Worm (Caenorhabditis elegans) whole organism, L3 larva: ENCODE results near the gene K06A4.6.

Experiments used
- ZK546.5 ChIP-seq: sonication (generic microtip); optimal IDR thresholded peaks from 2 replicates; lab custom pipeline; 2017; ENCODE audit warnings: missing biosample characterization, missing genetic modification characterization
- ceh-16 ChIP-seq: sonication (generic microtip); optimal IDR thresholded peaks from 2 replicates; lab custom pipeline; 2017; ENCODE audit warnings: missing biosample characterization, missing genetic modification characterization
- ceh-82 ChIP-seq: fragments of 150-350 bp; optimal IDR thresholded peaks from 2 replicates; lab custom pipeline; 2014; ENCODE audit warnings: missing biosample characterization, missing genetic modification characterization
- fkh-10 ChIP-seq: sonication (generic microtip); optimal IDR thresholded peaks from 2 replicates; lab custom pipeline; 2017; ENCODE audit warnings: missing biosample characterization, missing genetic modification reagents, missing genetic modification characterization
- lsy-12 ChIP-seq: sonication (generic microtip); optimal IDR thresholded peaks from 2 replicates; lab custom pipeline; 2016; ENCODE audit warnings: mild to moderate bottlenecking, missing genetic modification characterization, missing compliant biosample characterization
- mdl-1 ChIP-seq: fragments of 150-350 bp; optimal IDR thresholded peaks from 2 replicates; lab custom pipeline; 2014; ENCODE audit warnings: missing biosample characterization, missing genetic modification characterization
- nhr-237 ChIP-seq: fragments of 150-350 bp; optimal IDR thresholded peaks from 2 replicates; lab custom pipeline; 2014; ENCODE audit warnings: missing biosample characterization, missing genetic modification characterization
- nhr-25 ChIP-seq: sonication (generic microtip); optimal IDR thresholded peaks from 2 replicates; lab custom pipeline; 2017; ENCODE audit warnings: missing biosample characterization, missing genetic modification characterization
- nhr-76 ChIP-seq: fragments of 150-350 bp; sonication (generic microtip); optimal IDR thresholded peaks from 5 replicates; lab custom pipeline; 2014; ENCODE audit warnings: missing biosample characterization, missing genetic modification characterization
- pha-4 ChIP-seq: fragments of 150-350 bp; optimal IDR thresholded peaks from 2 replicates; lab custom pipeline; 2014; ENCODE audit warnings: missing biosample characterization, missing genetic modification reagents, missing genetic modification characterization
- skn-1 ChIP-seq: fragments of 150-350 bp; optimal IDR thresholded peaks from 2 replicates; lab custom pipeline; 2014; ENCODE audit warnings: missing biosample characterization, missing genetic modification characterization
- snpc-4 ChIP-seq: fragments of 150-350 bp; optimal IDR thresholded peaks from 2 replicates; lab custom pipeline; 2014; ENCODE audit warnings: missing biosample characterization, missing genetic modification characterization
- ztf-11 ChIP-seq: fragments of 150-350 bp; optimal IDR thresholded peaks from 2 replicates; lab custom pipeline; 2014; ENCODE audit warnings: missing biosample characterization, missing genetic modification characterization

DNA sequence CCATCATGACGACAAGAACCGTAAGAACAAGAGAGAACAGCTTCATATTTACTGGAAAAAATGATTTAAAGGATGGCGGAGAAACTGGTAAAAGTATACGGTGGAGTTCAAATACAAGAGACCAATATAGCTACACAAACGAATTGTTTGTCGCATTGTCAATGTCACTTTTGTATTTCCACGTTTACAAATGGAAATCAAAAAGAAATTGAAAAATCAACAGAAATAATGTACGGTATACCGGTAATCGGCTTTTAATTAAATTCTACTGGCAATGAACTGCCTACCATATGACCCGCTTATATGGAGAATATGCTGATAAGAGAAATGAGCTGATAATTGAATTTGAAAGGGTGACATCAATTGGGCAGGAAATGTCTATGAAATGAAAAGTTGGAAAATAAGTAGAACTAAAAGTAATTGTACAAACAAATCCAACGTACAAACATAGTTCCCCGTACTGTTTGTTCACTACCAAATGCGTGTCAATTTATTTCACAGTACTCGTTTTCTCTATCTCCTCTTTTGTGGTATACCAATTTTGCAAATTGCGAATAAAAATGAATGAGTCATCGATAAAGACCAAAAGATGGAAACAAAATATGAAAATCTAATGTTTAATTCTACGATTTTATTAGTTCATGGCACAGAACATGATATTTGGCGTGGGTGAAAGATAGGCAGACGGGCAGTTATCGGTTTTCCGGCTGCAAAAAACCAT is 11.1 kb upstream of the K06A4.6 start, which contains the start of gene K06A4.7:
- TF ChIP-seq ztf-11 (tag; lab: Kevin White, UChicago) (no peak), nhr-25 (tag; lab: Kevin White, UChicago) (no peak), mdl-1 (tag; lab: Kevin White, UChicago) (no peak), skn-1 (tag; lab: Kevin White, UChicago) (no peak), lsy-12 (tag; lab: Kevin White, UChicago) (no peak), nhr-76 (tag; lab: Kevin White, UChicago) (no peak), ZK546.5 (tag; lab: Kevin White, UChicago) (no peak), snpc-4 (tag; lab: Kevin White, UChicago) (no peak), nhr-237 (tag; lab: Kevin White, UChicago) (no peak), ceh-16 (tag; lab: Kevin White, UChicago) (no peak), fkh-10 (GFP tag; lab: Kevin White, UChicago) (no peak), ceh-82 (tag; lab: Kevin White, UChicago) (no peak), pha-4 (peak; percentile 67)
